Worm (Caenorhabditis elegans) whole organism, L4 larva: ENCODE results near the gene msd-2.

Experiments
- T20F7.1 ChIP-seq: fragments of 200-800 bp; sonication (Bioruptor generic); optimal IDR thresholded peaks from 2 replicates; lab custom pipeline; 2018; ENCODE audit warnings: mild to moderate bottlenecking, missing genetic modification characterization, missing compliant biosample characterization
- Y75B8A.6 ChIP-seq: fragments of 200-800 bp; sonication (Bioruptor generic); IDR thresholded peaks from 2 replicates; pipeline ENCODE4 v1.3.6; 2022; ENCODE audit warnings: missing genetic modification reagents, missing genetic modification characterization, missing compliant biosample characterization
- aha-1 ChIP-seq: fragments of 150-350 bp; peaks from one replicate; lab custom pipeline; 2014; ENCODE audit warnings: missing biosample characterization, missing genetic modification characterization
- aly-2 ChIP-seq: sonication (generic microtip); optimal IDR thresholded peaks from 2 replicates; lab custom pipeline; 2018; ENCODE audit warnings: missing biosample characterization, missing genetic modification characterization
- ama-1 ChIP-seq: fragments of 150-350 bp; optimal IDR thresholded peaks from 2 replicates; lab custom pipeline; 2014; ENCODE audit warnings: inconsistent platforms, mixed read lengths
- arid-1 ChIP-seq: fragments of 200-800 bp; sonication (Bioruptor generic); conservative IDR thresholded peaks from 2 replicates; pipeline ENCODE4 v1.3.6; 2022; ENCODE audit warnings: missing genetic modification reagents, missing genetic modification characterization, missing compliant biosample characterization
- ceh-32 ChIP-seq: sonication (generic microtip); optimal IDR thresholded peaks from 2 replicates; lab custom pipeline; 2016; ENCODE audit warnings: mild to moderate bottlenecking, missing genetic modification characterization, missing compliant biosample characterization; ENCODE audit not compliant: poor library complexity
- cey-2 ChIP-seq: sonication (generic microtip); optimal IDR thresholded peaks from 3 replicates; lab custom pipeline; 2017; ENCODE audit warnings: missing genetic modification characterization, mild to moderate bottlenecking, missing compliant biosample characterization, antibody characterized with exemption, borderline replicate concordance; ENCODE audit not compliant: insufficient read depth
- daf-12 ChIP-seq: fragments of 150-350 bp; optimal IDR thresholded peaks from 2 replicates; lab custom pipeline; 2014; ENCODE audit warnings: missing biosample characterization, missing genetic modification reagents, missing genetic modification characterization
- daf-16 ChIP-seq, 3 experiments: sonication (generic microtip); optimal IDR thresholded peaks; 2 replicates each; lab custom pipeline; 2016 to 2017; ENCODE audit warnings: missing genetic modification characterization in 3 of 3, missing genetic modification reagents in 3 of 3, mild to moderate bottlenecking in 2 of 3, missing compliant biosample characterization in 2 of 3, missing biosample characterization in 1 of 3, moderate library complexity in 1 of 3
- daf-19 ChIP-seq: fragments of 200-800 bp; sonication (Bioruptor generic); conservative IDR thresholded peaks from 2 replicates; pipeline ENCODE4 v1.3.6; 2022; ENCODE audit warnings: missing genetic modification characterization, missing compliant biosample characterization
- daf-8 ChIP-seq: fragments of 200-800 bp; sonication (Bioruptor generic); IDR thresholded peaks from 2 replicates; pipeline ENCODE4 v1.3.6; 2022; ENCODE audit warnings: missing genetic modification characterization, missing compliant biosample characterization
- dmd-6 ChIP-seq: fragments of 200-800 bp; sonication (Bioruptor generic); IDR thresholded peaks from 2 replicates; pipeline ENCODE4 v1.3.6; 2022; ENCODE audit warnings: missing genetic modification reagents, missing genetic modification characterization, missing compliant biosample characterization
- duxl-1 ChIP-seq: sonication (generic microtip); optimal IDR thresholded peaks from 2 replicates; lab custom pipeline; 2016; ENCODE audit warnings: mild to moderate bottlenecking, missing genetic modification characterization, moderate library complexity, missing compliant biosample characterization; ENCODE audit not compliant: poor library complexity
- egl-27 ChIP-seq: sonication (generic microtip); optimal IDR thresholded peaks from 3 replicates; lab custom pipeline; 2017; ENCODE audit warnings: missing biosample characterization, missing genetic modification reagents, missing genetic modification characterization
- egl-43 ChIP-seq: fragments of 200-800 bp; sonication (Bioruptor generic); IDR thresholded peaks from 2 replicates; pipeline ENCODE4 v1.3.6; 2022; ENCODE audit warnings: missing genetic modification reagents, missing genetic modification characterization, missing compliant biosample characterization
- fkh-10 ChIP-seq: fragments of 150-350 bp; optimal IDR thresholded peaks from 2 replicates; lab custom pipeline; 2014; ENCODE audit warnings: missing biosample characterization, missing genetic modification reagents, missing genetic modification characterization
- lim-7 ChIP-seq: fragments of 200-800 bp; sonication (Bioruptor generic); IDR thresholded peaks from 2 replicates; pipeline ENCODE4 v1.3.6; 2022; ENCODE audit warnings: missing genetic modification characterization, missing compliant biosample characterization
- lin-1 ChIP-seq: fragments of 200-800 bp; sonication (Bioruptor generic); IDR thresholded peaks from 2 replicates; pipeline ENCODE4 v1.3.6; 2022; ENCODE audit warnings: missing genetic modification reagents, missing genetic modification characterization, missing compliant biosample characterization
- lin-29 ChIP-seq: fragments of 200-800 bp; sonication (Bioruptor generic); IDR thresholded peaks from 2 replicates; pipeline ENCODE4 v1.3.6; 2022; ENCODE audit warnings: missing genetic modification reagents, missing genetic modification characterization, missing compliant biosample characterization
- lir-3 ChIP-seq: sonication (generic microtip); optimal IDR thresholded peaks from 2 replicates; lab custom pipeline; 2016; ENCODE audit warnings: mild to moderate bottlenecking, missing genetic modification characterization, missing compliant biosample characterization
- madf-5 ChIP-seq, 2 experiments: fragments of 200-800 bp; sonication (Bioruptor generic); IDR thresholded peaks; 2 replicates each; pipeline ENCODE4 v1.3.6; 2022; ENCODE audit warnings: missing compliant biosample characterization in 2 of 2, missing genetic modification characterization in 2 of 2
- mxl-3 ChIP-seq: fragments of 200-800 bp; sonication (Bioruptor generic); optimal IDR thresholded peaks from 2 replicates; lab custom pipeline; 2018; ENCODE audit warnings: mild to moderate bottlenecking, missing genetic modification characterization, missing compliant biosample characterization
- nhr-237 ChIP-seq: sonication (generic microtip); optimal IDR thresholded peaks from 2 replicates; lab custom pipeline; 2017; ENCODE audit warnings: missing biosample characterization, missing genetic modification characterization
- nhr-28 ChIP-seq: fragments of 150-350 bp; optimal IDR thresholded peaks from 2 replicates; lab custom pipeline; 2014; ENCODE audit warnings: missing biosample characterization, missing genetic modification characterization
- nhr-41 ChIP-seq: fragments of 200-800 bp; sonication (Bioruptor generic); IDR thresholded peaks from 2 replicates; pipeline ENCODE4 v1.3.6; 2022; ENCODE audit warnings: missing genetic modification reagents, missing genetic modification characterization, missing compliant biosample characterization
- nhr-48 ChIP-seq: sonication (generic microtip); optimal IDR thresholded peaks from 2 replicates; lab custom pipeline; 2016; ENCODE audit warnings: mild to moderate bottlenecking, missing genetic modification characterization, missing compliant biosample characterization
- nhr-76 ChIP-seq: fragments of 150-350 bp; optimal IDR thresholded peaks from 2 replicates; lab custom pipeline; 2014; ENCODE audit warnings: missing biosample characterization, missing genetic modification characterization
- nhr-77 ChIP-seq: fragments of 150-350 bp; optimal IDR thresholded peaks from 2 replicates; lab custom pipeline; 2014; ENCODE audit warnings: missing biosample characterization, missing genetic modification characterization
- saeg-2 ChIP-seq: fragments of 200-800 bp; sonication (Bioruptor generic); IDR thresholded peaks from 2 replicates; pipeline ENCODE4 v1.3.6; 2022; ENCODE audit warnings: missing genetic modification reagents, missing genetic modification characterization, missing compliant biosample characterization
- sdz-12 ChIP-seq: fragments of 200-800 bp; sonication (Bioruptor generic); optimal IDR thresholded peaks from 2 replicates; lab custom pipeline; 2018; ENCODE audit warnings: mild to moderate bottlenecking, missing genetic modification characterization, missing compliant biosample characterization
- skn-1 ChIP-seq: fragments of 150-350 bp; optimal IDR thresholded peaks from 2 replicates; lab custom pipeline; 2014; ENCODE audit warnings: missing biosample characterization, missing genetic modification characterization
- snpc-4 ChIP-seq: fragments of 150-350 bp; optimal IDR thresholded peaks from 2 replicates; lab custom pipeline; 2014; ENCODE audit warnings: missing biosample characterization, missing genetic modification characterization
- spr-3 ChIP-seq: fragments of 200-800 bp; sonication (Bioruptor generic); optimal IDR thresholded peaks from 2 replicates; lab custom pipeline; 2018; ENCODE audit warnings: mild to moderate bottlenecking, missing genetic modification characterization, missing compliant biosample characterization
- tag-97 ChIP-seq: fragments of 200-800 bp; sonication (Bioruptor generic); IDR thresholded peaks from 2 replicates; pipeline ENCODE4 v1.3.6; 2022; ENCODE audit warnings: missing genetic modification characterization, missing compliant biosample characterization
- unc-130 ChIP-seq: sonication (generic microtip); optimal IDR thresholded peaks from 2 replicates; lab custom pipeline; 2016; ENCODE audit warnings: missing genetic modification reagents, missing genetic modification characterization, missing compliant biosample characterization
- zfp-3 ChIP-seq: fragments of 200-800 bp; sonication (Bioruptor generic); conservative IDR thresholded peaks from 2 replicates; pipeline ENCODE4 v1.3.6; 2022; ENCODE audit warnings: missing genetic modification reagents, missing genetic modification characterization, missing compliant biosample characterization
- zip-2 ChIP-seq: fragments of 150-350 bp; optimal IDR thresholded peaks from 2 replicates; lab custom pipeline; 2014; ENCODE audit warnings: missing biosample characterization, missing genetic modification characterization
- ztf-7 ChIP-seq: fragments of 150-350 bp; optimal IDR thresholded peaks from 2 replicates; lab custom pipeline; 2014; ENCODE audit warnings: missing biosample characterization, missing genetic modification characterization

The msd-2 gene

DNA sequence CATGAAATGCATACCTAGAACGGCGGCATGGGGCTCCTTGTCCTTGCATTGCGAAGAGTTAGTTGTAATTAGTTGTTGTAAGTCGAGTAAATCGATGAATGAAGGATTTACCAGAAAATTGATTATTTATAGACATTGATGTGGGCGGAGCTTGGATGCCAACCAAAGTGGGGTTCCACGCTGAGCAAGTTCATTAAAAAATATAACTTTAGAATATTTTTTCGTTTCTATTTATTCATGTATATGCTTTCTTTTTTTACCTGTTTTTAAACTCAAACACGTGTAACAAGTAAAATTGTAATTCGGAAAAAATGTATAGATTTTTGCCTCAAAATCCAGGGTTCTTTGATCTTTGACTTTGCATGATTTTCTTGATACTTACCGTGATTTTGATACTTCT lies 1.3 kb upstream of the msd-2 start, which contains the start of gene gipc-2:
Gene gipc-2 (minus strand): TSS at position 101 of the 400 bp plus-strand sequence.
- TF ChIP-seq tag-97 (GFP tag; lab: Robert Waterston, UW): no peak
- no peak for TF ChIP-seq unc-130
- no peak for TF ChIP-seq duxl-1 (tag; lab: Kevin White, UChicago)
- TF ChIP-seq nhr-48 (tag; lab: Kevin White, UChicago): no peak
- no peak for TF ChIP-seq lim-7 (GFP tag; lab: Robert Waterston, UW)
- TF ChIP-seq lin-29 (GFP tag; lab: Robert Waterston, UW): no peak
- no peak for TF ChIP-seq sdz-12 (GFP tag; lab: Kevin White, UChicago)
- no peak for TF ChIP-seq egl-43 (GFP tag; lab: Robert Waterston, UW)
- TF ChIP-seq mxl-3: no peak
- TF ChIP-seq arid-1 (GFP tag; lab: Robert Waterston, UW): no peak

DNA sequence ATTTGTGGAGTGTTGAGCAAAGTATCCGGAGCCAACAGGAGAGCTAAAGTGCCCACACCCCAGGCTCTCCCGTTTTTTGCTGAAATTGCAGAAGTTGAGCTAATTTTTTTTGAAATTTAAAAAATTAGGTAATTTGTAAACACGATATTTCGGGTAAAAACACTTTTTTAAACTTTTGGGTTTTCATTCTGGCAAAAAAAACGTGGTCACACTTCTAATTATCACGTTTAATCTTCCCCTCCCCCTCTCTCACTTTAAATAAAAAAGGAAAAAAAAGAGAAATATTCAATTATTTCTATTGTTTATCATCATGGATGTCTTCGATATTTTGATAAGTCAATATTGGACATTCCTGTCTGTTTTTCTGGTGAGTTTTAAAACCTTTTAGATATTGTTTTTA lies 4.2 kb downstream of the msd-2 start, which contains the start of gene F44D12.6:
Gene F44D12.6 (plus strand): TSS at position 301 of the 400 bp plus-strand sequence.
- TF ChIP-seq ama-1 (lab: Kevin White, UChicago): no peak
- no peak for TF ChIP-seq spr-3
- TF ChIP-seq nhr-41 (GFP tag; lab: Robert Waterston, UW): no peak
- no peak for TF ChIP-seq lin-1 (GFP tag; lab: Robert Waterston, UW)
- no peak for TF ChIP-seq nhr-77 (tag; lab: Kevin White, UChicago)
- TF ChIP-seq nhr-237: no peak
- TF ChIP-seq daf-19 (GFP tag; lab: Robert Waterston, UW): no peak
- TF ChIP-seq nhr-76 (tag; lab: Kevin White, UChicago): no peak
- no peak for TF ChIP-seq Y75B8A.6
- TF ChIP-seq cey-2 (tag; lab: Kevin White, UChicago): no peak
- TF ChIP-seq skn-1 (tag; lab: Kevin White, UChicago): no peak
- no peak for TF ChIP-seq egl-43 (GFP tag; lab: Robert Waterston, UW)
- no peak for TF ChIP-seq madf-5 (GFP tag; IDR thresholded peaks at IDR 0.05; lab: Robert Waterston, UW)
- no peak for TF ChIP-seq T20F7.1 (GFP tag; lab: Kevin White, UChicago)
- TF ChIP-seq zip-2 (tag; lab: Kevin White, UChicago): no peak
- TF ChIP-seq ceh-32 (tag; lab: Kevin White, UChicago): no peak
- no peak for TF ChIP-seq egl-27 (tag; lab: Kevin White, UChicago)

DNA sequence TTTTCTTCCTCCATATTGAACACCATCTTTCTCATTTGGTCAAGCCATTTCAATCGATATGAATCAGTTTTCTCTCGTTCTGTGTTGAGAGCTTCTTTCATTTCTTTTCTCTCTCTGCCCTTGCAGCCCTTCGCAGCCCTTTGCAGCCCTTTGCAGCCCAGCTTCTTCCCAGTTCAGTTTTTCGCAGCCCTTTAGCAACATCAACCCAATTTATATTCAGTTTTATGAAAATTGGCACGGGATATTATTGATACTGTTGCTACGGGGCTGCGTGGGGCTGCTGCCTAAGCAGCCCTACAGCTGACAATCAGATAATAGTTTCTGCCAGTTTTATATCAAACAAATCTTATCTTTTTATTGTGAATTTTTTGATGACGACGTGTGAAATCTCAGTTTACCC lies 8.1 kb downstream of the msd-2 start, which contains the start of gene F44D12.10:
Gene F44D12.10 (minus strand): TSS at position 101 of the 400 bp plus-strand sequence.
- TF ChIP-seq nhr-28 (no peak), aly-2 (no peak), nhr-76 (tag; lab: Kevin White, UChicago) (no peak), ceh-32 (tag; lab: Kevin White, UChicago) (no peak), lir-3 (no peak), aha-1 (tag; lab: Kevin White, UChicago) (no peak), saeg-2 (no peak), daf-8 (GFP tag; lab: Robert Waterston, UW) (no peak), snpc-4 (tag; lab: Kevin White, UChicago) (no peak), zfp-3 (GFP tag; lab: Robert Waterston, UW) (no peak), daf-16 (GFP tag; optimal IDR thresholded peaks at IDR 0.05; lab: Kevin White, UChicago) (no peak), daf-16 (tag; optimal IDR thresholded peaks at IDR 0.05; lab: Kevin White, UChicago) (no peak), fkh-10 (GFP tag; lab: Kevin White, UChicago) (no peak), ztf-7 (no peak), dmd-6 (no peak), skn-1 (tag; lab: Kevin White, UChicago) (no peak), daf-12 (no peak)
